Fruit fly (Drosophila melanogaster) Kc167 (cell line): ENCODE results near the gene mAcon2.

ENCODE experiments used
- Myc ChIP-seq: fragments of >200 bp; optimal IDR thresholded peaks from 2 replicates; lab custom pipeline; 2017; ENCODE audit warnings: missing external identifiers
- psq ChIP-seq: fragments of >200 bp; optimal IDR thresholded peaks from 2 replicates; lab custom pipeline; 2017; ENCODE audit warnings: missing external identifiers

dm6 chr3R:11160907-11161306 is 23.9 kb downstream of the mAcon2 start, which contains the start of gene CG4757:
- TF ChIP-seq Myc (lab: Kevin White, UChicago) (no peak), psq (lab: Kevin White, UChicago) (no peak)
